Fruit fly (Drosophila melanogaster): ENCODE data around the gene CG7943.

DNA sequence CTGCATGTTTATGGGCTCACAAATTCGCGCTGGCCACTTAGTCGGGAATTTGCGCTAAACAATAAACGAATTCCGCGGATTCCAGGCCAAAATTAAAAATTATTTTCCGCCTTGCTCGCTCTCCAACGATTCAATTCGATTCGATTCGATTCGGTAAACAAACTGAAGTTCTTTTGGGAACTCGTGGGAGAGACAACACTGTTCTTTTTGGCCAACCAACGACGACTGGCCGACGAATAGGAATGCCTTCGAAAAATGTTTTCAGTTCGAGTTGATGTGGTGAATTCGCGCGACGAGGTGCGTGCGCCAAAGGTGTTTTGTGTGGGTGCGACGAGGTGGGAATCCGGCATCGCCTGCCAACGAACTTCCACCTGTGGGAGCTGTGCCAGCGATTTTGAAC, 5.7 kb downstream of the CG7943 start, which contains the start of gene CG15528:
- TF ChIP-seq CG8478 (optimal IDR thresholded peaks at IDR 0.05) (no peak), CTCF (optimal IDR thresholded peaks at IDR 0.05) (no peak)
